Fruit fly (Drosophila melanogaster) Kc167 (cell line): ENCODE results near the gene CG42305.

Experiments
- Myc ChIP-seq: fragments of >200 bp; optimal IDR thresholded peaks from 2 replicates; lab custom pipeline; 2017; ENCODE audit warnings: missing external identifiers
- Sin3A ChIP-seq: fragments of >200 bp; optimal IDR thresholded peaks from 2 replicates; lab custom pipeline; 2018; ENCODE audit warnings: missing external identifiers
- h ChIP-seq: fragments of >200 bp; optimal IDR thresholded peaks from 3 replicates; lab custom pipeline; 2018; ENCODE audit warnings: missing external identifiers
- insv ChIP-seq: fragments of >200 bp; optimal IDR thresholded peaks from 3 replicates; lab custom pipeline; 2018; ENCODE audit warnings: missing external identifiers
- psq ChIP-seq: fragments of >200 bp; optimal IDR thresholded peaks from 2 replicates; lab custom pipeline; 2017; ENCODE audit warnings: missing external identifiers
- ttk ChIP-seq: sonication (Bioruptor generic); optimal IDR thresholded peaks from 2 replicates; lab custom pipeline; 2017; ENCODE audit warnings: missing external identifiers

dm6 chr2L:18767815-18768214 is 44.6 kb upstream of the CG42305 start:
- no peak for TF ChIP-seq Myc (lab: Kevin White, UChicago)
- no peak for TF ChIP-seq psq
- TF ChIP-seq h (lab: Kevin White, UChicago), result no peak
- no peak for TF ChIP-seq ttk (lab: Kevin White, UChicago)
- TF ChIP-seq Sin3A (lab: Kevin White, UChicago), result no peak
- TF ChIP-seq insv (lab: Kevin White, UChicago), result no peak
